Fruit fly (Drosophila melanogaster) whole organism, embryonic: ENCODE data around the gene stg.

Experiments
- Aef1 ChIP-seq: fragments of 200-800 bp; sonication (Bioruptor generic); IDR thresholded peaks from 3 replicates; pipeline ENCODE4 v1.3.6; 2022; ENCODE audit warnings: missing biosample characterization, missing genetic modification characterization
- Atf-2 ChIP-seq: fragments of 200-800 bp; sonication (Bioruptor generic); optimal IDR thresholded peaks from 2 replicates; lab custom pipeline; 2016; ENCODE audit warnings: missing biosample characterization, missing genetic modification characterization
- B-H1 ChIP-seq: fragments of 200-800 bp; sonication (Bioruptor generic); IDR thresholded peaks from 3 replicates; pipeline ENCODE4 v1.3.6; 2022; ENCODE audit warnings: missing biosample characterization, missing genetic modification characterization
- CG10565 ChIP-seq: fragments of 200-800 bp; sonication (Bioruptor generic); optimal IDR thresholded peaks from 3 replicates; lab custom pipeline; 2016; ENCODE audit warnings: missing biosample characterization, mild to moderate bottlenecking, missing genetic modification characterization
- CG10959 ChIP-seq: fragments of 200-800 bp; sonication (Bioruptor generic); IDR thresholded peaks from 2 replicates; pipeline ENCODE4 v1.3.6; 2022; ENCODE audit warnings: missing biosample characterization, missing genetic modification characterization
- CG15011 ChIP-seq: fragments of 200-800 bp; sonication (Bioruptor generic); optimal IDR thresholded peaks from 3 replicates; lab custom pipeline; 2018; ENCODE audit warnings: missing biosample characterization, mild to moderate bottlenecking, missing genetic modification characterization
- CG15269 ChIP-seq: fragments of 200-800 bp; sonication (Bioruptor generic); optimal IDR thresholded peaks from 2 replicates; lab custom pipeline; 2018; ENCODE audit warnings: missing biosample characterization, mild to moderate bottlenecking, missing genetic modification characterization, moderate library complexity
- CG15514 ChIP-seq: fragments of 200-800 bp; sonication (Bioruptor generic); optimal IDR thresholded peaks from 3 replicates; lab custom pipeline; 2017; ENCODE audit warnings: missing biosample characterization, missing genetic modification characterization, mild to moderate bottlenecking, moderate library complexity, missing genetic modification reagents
- CG15601 ChIP-seq: fragments of 200-800 bp; sonication (Bioruptor generic); optimal IDR thresholded peaks from 3 replicates; lab custom pipeline; 2019; ENCODE audit warnings: missing biosample characterization, mild to moderate bottlenecking, missing genetic modification characterization, moderate library complexity
- CG16813 ChIP-seq: fragments of 200-800 bp; sonication (Bioruptor generic); IDR thresholded peaks from 3 replicates; pipeline ENCODE4 v1.3.6; 2022; ENCODE audit warnings: missing biosample characterization, missing genetic modification characterization; ENCODE audit not compliant: partially characterized antibody
- CG16815 ChIP-seq: fragments of 200-800 bp; sonication (Bioruptor generic); optimal IDR thresholded peaks from 3 replicates; lab custom pipeline; 2017; ENCODE audit warnings: missing biosample characterization, mild to moderate bottlenecking, missing genetic modification characterization
- CG17568 ChIP-seq: fragments of 200-800 bp; sonication (Bioruptor generic); optimal IDR thresholded peaks from 2 replicates; lab custom pipeline; 2018; ENCODE audit warnings: missing biosample characterization, mild to moderate bottlenecking, missing genetic modification characterization, moderate library complexity
- CG2120 ChIP-seq: fragments of 200-800 bp; sonication (Bioruptor generic); optimal IDR thresholded peaks from 3 replicates; lab custom pipeline; 2016; ENCODE audit warnings: missing biosample characterization, missing genetic modification characterization
- CG3163 ChIP-seq: fragments of 200-800 bp; sonication (Bioruptor generic); optimal IDR thresholded peaks from 3 replicates; lab custom pipeline; 2016; ENCODE audit warnings: missing biosample characterization, missing genetic modification characterization
- CG3407 ChIP-seq: fragments of 200-800 bp; sonication (Bioruptor generic); optimal IDR thresholded peaks from 2 replicates; lab custom pipeline; 2018; ENCODE audit warnings: missing biosample characterization, mild to moderate bottlenecking, missing genetic modification characterization
- CG4854 ChIP-seq: fragments of 200-800 bp; sonication (Bioruptor generic); optimal IDR thresholded peaks from 2 replicates; lab custom pipeline; 2016; ENCODE audit warnings: missing biosample characterization, missing genetic modification characterization, inconsistent platforms
- CG6175 ChIP-seq: fragments of 200-800 bp; sonication (Bioruptor generic); IDR thresholded peaks from 3 replicates; pipeline ENCODE4 v1.3.6; 2022; ENCODE audit warnings: missing biosample characterization, missing genetic modification characterization
- CG8388 ChIP-seq: fragments of 200-800 bp; sonication (Bioruptor generic); optimal IDR thresholded peaks from 2 replicates; lab custom pipeline; 2019; ENCODE audit warnings: missing biosample characterization, mild to moderate bottlenecking, missing genetic modification characterization, moderate library complexity
- CG9609 ChIP-seq: fragments of 200-800 bp; sonication (Bioruptor generic); optimal IDR thresholded peaks from 3 replicates; lab custom pipeline; 2016; ENCODE audit warnings: missing biosample characterization, missing genetic modification characterization
- CG9876 ChIP-seq: fragments of 200-800 bp; sonication (Bioruptor generic); optimal IDR thresholded peaks from 2 replicates; lab custom pipeline; 2016; ENCODE audit warnings: missing biosample characterization, missing genetic modification characterization
- Dek ChIP-seq: fragments of 200-800 bp; sonication (Bioruptor generic); optimal IDR thresholded peaks from 3 replicates; lab custom pipeline; 2019; ENCODE audit warnings: missing biosample characterization, mild to moderate bottlenecking, missing genetic modification characterization, moderate library complexity
- Doc2 ChIP-seq: fragments of 200-800 bp; sonication (Bioruptor generic); IDR thresholded peaks from 2 replicates; pipeline ENCODE4 v1.3.6; 2022; ENCODE audit warnings: missing biosample characterization, missing genetic modification characterization
- E2f1 ChIP-seq: fragments of 200-800 bp; sonication (Bioruptor generic); IDR thresholded peaks from 2 replicates; pipeline ENCODE4 v1.3.6; 2022; ENCODE audit warnings: missing biosample characterization, missing genetic modification characterization
- HLH54F ChIP-seq: fragments of 200-800 bp; sonication (Bioruptor generic); optimal IDR thresholded peaks from 3 replicates; lab custom pipeline; 2016; ENCODE audit warnings: missing biosample characterization, missing genetic modification characterization
- HmgZ ChIP-seq: fragments of 200-800 bp; sonication (Bioruptor generic); optimal IDR thresholded peaks from 2 replicates; lab custom pipeline; 2018; ENCODE audit warnings: missing biosample characterization, mild to moderate bottlenecking, missing genetic modification characterization
- Lhr ChIP-seq: fragments of 200-800 bp; sonication (Bioruptor generic); optimal IDR thresholded peaks from 3 replicates; lab custom pipeline; 2017; ENCODE audit warnings: mild to moderate bottlenecking, missing biosample characterization, missing genetic modification reagents, missing genetic modification characterization
- Mes4 ChIP-seq: fragments of 200-800 bp; sonication (Bioruptor generic); optimal IDR thresholded peaks from 2 replicates; lab custom pipeline; 2016; ENCODE audit warnings: missing biosample characterization, missing genetic modification characterization
- Oli ChIP-seq: fragments of 200-800 bp; sonication (Bioruptor generic); optimal IDR thresholded peaks from 2 replicates; lab custom pipeline; 2018; ENCODE audit warnings: missing biosample characterization, mild to moderate bottlenecking, missing genetic modification characterization, moderate library complexity
- Ptx1 ChIP-seq: fragments of 200-800 bp; sonication (Bioruptor generic); IDR thresholded peaks from 2 replicates; pipeline ENCODE4 v1.3.6; 2022; ENCODE audit warnings: missing biosample characterization, missing genetic modification characterization
- Ravus ChIP-seq: fragments of 200-800 bp; sonication (Bioruptor generic); IDR thresholded peaks from 2 replicates; pipeline ENCODE4 v1.3.6; 2022; ENCODE audit warnings: missing biosample characterization, missing genetic modification characterization
- Rfx ChIP-seq: fragments of 200-800 bp; sonication (Bioruptor generic); IDR thresholded peaks from 2 replicates; pipeline ENCODE4 v1.3.6; 2022; ENCODE audit warnings: missing biosample characterization, missing genetic modification characterization
- Spps ChIP-seq: fragments of 200-800 bp; sonication (Bioruptor generic); optimal IDR thresholded peaks from 2 replicates; lab custom pipeline; 2018; ENCODE audit warnings: missing biosample characterization, mild to moderate bottlenecking, missing genetic modification characterization
- Taf1 ChIP-seq: fragments of 200-800 bp; sonication (Bioruptor generic); IDR thresholded peaks from 2 replicates; pipeline ENCODE4 v1.3.6; 2022; ENCODE audit warnings: missing biosample characterization, missing genetic modification characterization
- ara ChIP-seq: fragments of 200-800 bp; sonication (Bioruptor generic); IDR thresholded peaks from 2 replicates; pipeline ENCODE4 v1.3.6; 2022; ENCODE audit warnings: missing biosample characterization, missing genetic modification characterization
- cg ChIP-seq: fragments of 200-800 bp; sonication (Bioruptor generic); optimal IDR thresholded peaks from 3 replicates; lab custom pipeline; 2019; ENCODE audit warnings: missing biosample characterization, mild to moderate bottlenecking, missing genetic modification characterization, moderate library complexity
- croc ChIP-seq: fragments of 200-800 bp; sonication (Bioruptor generic); conservative IDR thresholded peaks from 3 replicates; pipeline ENCODE4 v1.3.6; 2022; ENCODE audit warnings: missing biosample characterization, missing genetic modification characterization
- da ChIP-seq: fragments of 200-800 bp; sonication (Bioruptor generic); optimal IDR thresholded peaks from 2 replicates; lab custom pipeline; 2016; ENCODE audit warnings: missing biosample characterization, missing genetic modification characterization
- esg ChIP-seq: fragments of 200-800 bp; sonication (Bioruptor generic); conservative IDR thresholded peaks from 2 replicates; pipeline ENCODE4 v1.3.6; 2022; ENCODE audit warnings: missing biosample characterization, missing genetic modification characterization
- eyg ChIP-seq: fragments of 200-800 bp; sonication (Bioruptor generic); optimal IDR thresholded peaks from 3 replicates; lab custom pipeline; 2016; ENCODE audit warnings: missing biosample characterization, missing genetic modification characterization
- fd64A ChIP-seq: fragments of 200-800 bp; sonication (Bioruptor generic); optimal IDR thresholded peaks from 3 replicates; lab custom pipeline; 2018; ENCODE audit warnings: missing biosample characterization, mild to moderate bottlenecking, missing genetic modification characterization
- lmd ChIP-seq: fragments of 200-800 bp; sonication (Bioruptor generic); IDR thresholded peaks from 2 replicates; pipeline ENCODE4 v1.3.6; 2022; ENCODE audit warnings: missing biosample characterization, missing genetic modification characterization
- mirr ChIP-seq: fragments of 200-800 bp; sonication (Bioruptor generic); optimal IDR thresholded peaks from 3 replicates; lab custom pipeline; 2018; ENCODE audit warnings: missing biosample characterization, mild to moderate bottlenecking, missing genetic modification characterization
- nerfin-1 ChIP-seq: fragments of 200-800 bp; sonication (Bioruptor generic); optimal IDR thresholded peaks from 3 replicates; lab custom pipeline; 2019; ENCODE audit warnings: missing biosample characterization, mild to moderate bottlenecking, missing genetic modification characterization, moderate library complexity
- odd ChIP-seq: fragments of 200-800 bp; sonication (Bioruptor generic); optimal IDR thresholded peaks from 2 replicates; lab custom pipeline; 2017; ENCODE audit warnings: missing biosample characterization, mild to moderate bottlenecking, missing genetic modification characterization
- onecut ChIP-seq: fragments of 200-800 bp; sonication (Bioruptor generic); IDR thresholded peaks from 2 replicates; pipeline ENCODE4 v1.3.6; 2022; ENCODE audit warnings: missing biosample characterization, missing genetic modification characterization
- pan ChIP-seq, 4 experiments: fragments of >200 bp in 3 of 4; fragments of 200-800 bp in 1 of 4; sonication (Bioruptor generic) in 1 of 4; optimal IDR thresholded peaks in 3 of 4; IDR thresholded peaks in 1 of 4; 2 replicates each; pipeline versions ENCODE4 v1.3.6 to Lab custom; 2017 to 2022; ENCODE audit warnings: missing biosample characterization in 2 of 4, missing genetic modification characterization in 2 of 4, mixed read lengths in 1 of 4
- psq ChIP-seq: fragments of 200-800 bp; sonication (Bioruptor generic); optimal IDR thresholded peaks from 2 replicates; lab custom pipeline; 2017; ENCODE audit warnings: missing biosample characterization, missing genetic modification characterization
- sim ChIP-seq: fragments of 200-800 bp; sonication (Bioruptor generic); IDR thresholded peaks from 2 replicates; pipeline ENCODE4 v1.3.6; 2022; ENCODE audit warnings: missing biosample characterization, missing genetic modification characterization
- sima ChIP-seq: fragments of 200-800 bp; sonication (Bioruptor generic); optimal IDR thresholded peaks from 2 replicates; lab custom pipeline; 2016; ENCODE audit warnings: missing biosample characterization, missing genetic modification characterization
- tll ChIP-seq, 2 experiments: fragments of 200-800 bp in 1 of 2; fragments of >200 bp in 1 of 2; sonication (Bioruptor generic) in 1 of 2; optimal IDR thresholded peaks; 2 replicates each; lab custom pipeline; 2017 to 2019; ENCODE audit warnings: missing biosample characterization in 2 of 2, missing genetic modification characterization in 2 of 2, mild to moderate bottlenecking in 1 of 2, moderate library complexity in 1 of 2

stg gene

dm6 chr3R:29214262-29214661, 41.3 kb downstream of the stg start (continued):
- peak; percentile 99 for TF ChIP-seq Atf-2 (GFP tag; lab: Kevin White, UChicago)
- TF ChIP-seq CG15011 (GFP tag; lab: Kevin White, UChicago) = peak; percentile 99
- peak; percentile 99 for TF ChIP-seq sim
- TF ChIP-seq pan (optimal IDR thresholded peaks at IDR 0.05; lab: Kevin White, UChicago) = no peak
- TF ChIP-seq pan (GFP tag; optimal IDR thresholded peaks at IDR 0.05 in 1 of 2, IDR thresholded peaks at IDR 0.05 in 1 of 2) = peak in 1 of 2 experiments; percentile 99
- TF ChIP-seq fd64A (GFP tag; lab: Kevin White, UChicago) = peak; percentile 99
- peak; percentile 99 for TF ChIP-seq CG9609 (GFP tag; lab: Kevin White, UChicago)
- TF ChIP-seq CG4854 (GFP tag; lab: Kevin White, UChicago) = peak; percentile 99
- TF ChIP-seq CG8388 (GFP tag; lab: Kevin White, UChicago) = peak; percentile 99
- TF ChIP-seq CG10959 (GFP tag; lab: Robert Waterston, UW) = peak; percentile 99
- TF ChIP-seq CG15269 (tag; lab: Kevin White, UChicago) = peak; percentile 99
- peak; percentile 99 for TF ChIP-seq odd (GFP tag; lab: Kevin White, UChicago)
- peak; percentile 85 for TF ChIP-seq cg (GFP tag; lab: Kevin White, UChicago)
- peak; percentile 98 for TF ChIP-seq CG3407
- peak; percentile 99 for TF ChIP-seq Mes4 (GFP tag; lab: Kevin White, UChicago)
- peak; percentile 99 for TF ChIP-seq CG16815 (GFP tag; lab: Kevin White, UChicago)
- TF ChIP-seq Taf1 (GFP tag; lab: Robert Waterston, UW) = peak; percentile 98
- peak; percentile 99 for TF ChIP-seq eyg (GFP tag; lab: Kevin White, UChicago)
- TF ChIP-seq E2f1 (GFP tag; lab: Robert Waterston, UW) = peak; percentile 99
- TF ChIP-seq CG2120 (GFP tag; lab: Kevin White, UChicago) = peak; percentile 99
- TF ChIP-seq Rfx = peak; percentile 100
- peak; percentile 93 for TF ChIP-seq CG3163 (GFP tag; lab: Kevin White, UChicago)
- TF ChIP-seq HLH54F = peak; percentile 99
- TF ChIP-seq CG17568 (GFP tag; lab: Kevin White, UChicago) = peak; percentile 99
- TF ChIP-seq Aef1 = peak; percentile 99
- peak; percentile 98 for TF ChIP-seq da (GFP tag; lab: Kevin White, UChicago)
- TF ChIP-seq Ravus (GFP tag; lab: Robert Waterston, UW) = peak; percentile 98
- TF ChIP-seq HmgZ (tag; lab: Kevin White, UChicago) = peak; percentile 99
- peak; percentile 98 for TF ChIP-seq mirr (GFP tag; lab: Kevin White, UChicago)
- TF ChIP-seq B-H1 (GFP tag; lab: Robert Waterston, UW) = peak; percentile 99
- TF ChIP-seq Doc2 (GFP tag; lab: Robert Waterston, UW) = peak; percentile 90
- TF ChIP-seq CG6175 (GFP tag; lab: Robert Waterston, UW) = peak; percentile 98
- TF ChIP-seq Oli (tag; lab: Kevin White, UChicago) = peak; percentile 99
- TF ChIP-seq Spps (tag; lab: Kevin White, UChicago) = peak; percentile 99
- peak; percentile 99 for TF ChIP-seq Lhr
- peak; percentile 99 for TF ChIP-seq esg (GFP tag; lab: Robert Waterston, UW)
- peak; percentile 98 for TF ChIP-seq nerfin-1 (tag; lab: Kevin White, UChicago)
- TF ChIP-seq croc = peak; percentile 99
- TF ChIP-seq CG10565 (GFP tag; lab: Kevin White, UChicago) = peak; percentile 97
- peak; percentile 99 for TF ChIP-seq CG15601 (tag; lab: Kevin White, UChicago)
- TF ChIP-seq CG15514 (GFP tag; lab: Kevin White, UChicago) = peak; percentile 95
- peak; percentile 99 for TF ChIP-seq Dek (tag; lab: Kevin White, UChicago)
- TF ChIP-seq psq = peak; percentile 95
- peak; percentile 99 for TF ChIP-seq sima (GFP tag; lab: Kevin White, UChicago)
- peak; percentile 97 for TF ChIP-seq CG9876 (GFP tag; lab: Kevin White, UChicago)
- TF ChIP-seq Ptx1 (GFP tag; lab: Robert Waterston, UW) = peak; percentile 99
- TF ChIP-seq onecut = peak; percentile 99
- TF ChIP-seq CG16813 = no peak
- TF ChIP-seq lmd (GFP tag; lab: Robert Waterston, UW) = peak; percentile 99
- peak; percentile 100 for TF ChIP-seq ara (GFP tag; lab: Robert Waterston, UW)
- TF ChIP-seq tll (GFP tag; optimal IDR thresholded peaks at IDR 0.05; lab: Kevin White, UChicago) = peak in 1 of 2 experiments; percentile 89
